Worm (Caenorhabditis elegans) whole organism, L4 larva: ENCODE data around the gene Y59A8B.19.
A peak's percentile ranks its signal among the peaks of the same experiment; 100 is the strongest.
"Not testable (repeated sequence)": the region's sequence is repeated elsewhere in the genome, so short reads cannot be mapped to it uniquely, and the experiment has no call there.

Source experiments
- D1046.2 ChIP-seq: fragments of 200-800 bp; sonication (Bioruptor generic); IDR thresholded peaks from 2 replicates; pipeline ENCODE4 v1.3.6; 2022; ENCODE audit warnings: missing genetic modification characterization, missing compliant biosample characterization
- Y5F2A.4 ChIP-seq: fragments of 200-800 bp; sonication (Bioruptor generic); optimal IDR thresholded peaks from 2 replicates; lab custom pipeline; 2018; ENCODE audit warnings: mild to moderate bottlenecking, missing genetic modification characterization, missing compliant biosample characterization
- Y75B8A.6 ChIP-seq: fragments of 200-800 bp; sonication (Bioruptor generic); IDR thresholded peaks from 2 replicates; pipeline ENCODE4 v1.3.6; 2022; ENCODE audit warnings: missing genetic modification reagents, missing genetic modification characterization, missing compliant biosample characterization
- ZK337.2 ChIP-seq: fragments of 200-800 bp; sonication (Bioruptor generic); IDR thresholded peaks from 2 replicates; pipeline ENCODE4 v1.3.6; 2022; ENCODE audit warnings: missing genetic modification reagents, missing genetic modification characterization, missing compliant biosample characterization
- ceh-20 ChIP-seq: fragments of 200-800 bp; sonication (Bioruptor generic); IDR thresholded peaks from 2 replicates; pipeline ENCODE4 v1.3.6; 2022; ENCODE audit warnings: missing genetic modification reagents, missing genetic modification characterization, missing compliant biosample characterization
- ceh-28 ChIP-seq: fragments of 150-350 bp; optimal IDR thresholded peaks from 2 replicates; lab custom pipeline; 2014; ENCODE audit warnings: missing biosample characterization, missing genetic modification reagents, missing genetic modification characterization
- ceh-32 ChIP-seq: sonication (generic microtip); optimal IDR thresholded peaks from 2 replicates; lab custom pipeline; 2016; ENCODE audit warnings: mild to moderate bottlenecking, missing genetic modification characterization, missing compliant biosample characterization; ENCODE audit not compliant: poor library complexity
- ceh-62 ChIP-seq: sonication (generic microtip); optimal IDR thresholded peaks from 2 replicates; lab custom pipeline; 2017; ENCODE audit warnings: missing biosample characterization, missing genetic modification characterization
- daf-16 ChIP-seq, 3 experiments: sonication (generic microtip); optimal IDR thresholded peaks; 2 replicates each; lab custom pipeline; 2016 to 2017; ENCODE audit warnings: missing genetic modification characterization in 3 of 3, missing genetic modification reagents in 3 of 3, mild to moderate bottlenecking in 2 of 3, missing compliant biosample characterization in 2 of 3, missing biosample characterization in 1 of 3, moderate library complexity in 1 of 3
- dpl-1 ChIP-seq: fragments of 150-350 bp; optimal IDR thresholded peaks from 2 replicates; lab custom pipeline; 2014; ENCODE audit warnings: missing biosample characterization, missing genetic modification reagents, missing genetic modification characterization
- hlh-11 ChIP-seq: fragments of 200-800 bp; sonication (Bioruptor generic); optimal IDR thresholded peaks from 2 replicates; lab custom pipeline; 2018; ENCODE audit warnings: mild to moderate bottlenecking, missing genetic modification characterization, missing compliant biosample characterization
- hmg-1.1 ChIP-seq: fragments of 200-800 bp; sonication (Bioruptor generic); IDR thresholded peaks from 2 replicates; pipeline ENCODE4 v1.3.6; 2022; ENCODE audit warnings: missing genetic modification reagents, missing genetic modification characterization, missing compliant biosample characterization
- mdt-29 ChIP-seq: fragments of 200-800 bp; sonication (Bioruptor generic); IDR thresholded peaks from 2 replicates; pipeline ENCODE4 v1.3.6; 2022; ENCODE audit warnings: missing genetic modification reagents, missing genetic modification characterization, missing compliant biosample characterization
- mes-2 ChIP-seq: sonication (generic microtip); optimal IDR thresholded peaks from 2 replicates; lab custom pipeline; 2016; ENCODE audit warnings: missing genotype, mild to moderate bottlenecking, missing genetic modification characterization, missing compliant biosample characterization; ENCODE audit not compliant: poor library complexity, severe bottlenecking
- nhr-102 ChIP-seq: sonication (generic microtip); optimal IDR thresholded peaks from 2 replicates; lab custom pipeline; 2016; ENCODE audit warnings: mild to moderate bottlenecking, missing genetic modification characterization, moderate library complexity, missing compliant biosample characterization
- nhr-111 ChIP-seq: fragments of 200-800 bp; sonication (Bioruptor generic); optimal IDR thresholded peaks from 2 replicates; lab custom pipeline; 2018; ENCODE audit warnings: mild to moderate bottlenecking, missing genetic modification characterization, missing compliant biosample characterization
- nhr-28 ChIP-seq: fragments of 150-350 bp; optimal IDR thresholded peaks from 2 replicates; lab custom pipeline; 2014; ENCODE audit warnings: missing biosample characterization, missing genetic modification characterization
- nhr-48 ChIP-seq: sonication (generic microtip); optimal IDR thresholded peaks from 2 replicates; lab custom pipeline; 2016; ENCODE audit warnings: mild to moderate bottlenecking, missing genetic modification characterization, missing compliant biosample characterization
- nhr-6 ChIP-seq: fragments of 150-350 bp; optimal IDR thresholded peaks from 2 replicates; lab custom pipeline; 2014; ENCODE audit warnings: missing biosample characterization, missing genetic modification characterization
- php-3 ChIP-seq: fragments of 200-800 bp; sonication (Bioruptor generic); IDR thresholded peaks from 2 replicates; pipeline ENCODE4 v1.3.6; 2022; ENCODE audit warnings: missing genetic modification reagents, missing genetic modification characterization, missing compliant biosample characterization
- rbr-2 ChIP-seq: sonication (generic microtip); optimal IDR thresholded peaks from 2 replicates; lab custom pipeline; 2016; ENCODE audit warnings: missing genotype, missing genetic modification characterization, missing compliant biosample characterization
- set-16 ChIP-seq: fragments of 200-800 bp; sonication (Bioruptor generic); IDR thresholded peaks from 2 replicates; pipeline ENCODE4 v1.3.6; 2022; ENCODE audit warnings: missing genetic modification reagents, missing genetic modification characterization, missing compliant biosample characterization
- snpc-4 ChIP-seq: fragments of 150-350 bp; optimal IDR thresholded peaks from 2 replicates; lab custom pipeline; 2014; ENCODE audit warnings: missing biosample characterization, missing genetic modification characterization
- unc-130 ChIP-seq: sonication (generic microtip); optimal IDR thresholded peaks from 2 replicates; lab custom pipeline; 2016; ENCODE audit warnings: missing genetic modification reagents, missing genetic modification characterization, missing compliant biosample characterization
- zip-2 ChIP-seq: fragments of 150-350 bp; optimal IDR thresholded peaks from 2 replicates; lab custom pipeline; 2014; ENCODE audit warnings: missing biosample characterization, missing genetic modification characterization
- ztf-11 ChIP-seq: fragments of 150-350 bp; optimal IDR thresholded peaks from 2 replicates; lab custom pipeline; 2014; ENCODE audit warnings: missing biosample characterization, missing genetic modification characterization

The Y59A8B.19 gene

DNA sequence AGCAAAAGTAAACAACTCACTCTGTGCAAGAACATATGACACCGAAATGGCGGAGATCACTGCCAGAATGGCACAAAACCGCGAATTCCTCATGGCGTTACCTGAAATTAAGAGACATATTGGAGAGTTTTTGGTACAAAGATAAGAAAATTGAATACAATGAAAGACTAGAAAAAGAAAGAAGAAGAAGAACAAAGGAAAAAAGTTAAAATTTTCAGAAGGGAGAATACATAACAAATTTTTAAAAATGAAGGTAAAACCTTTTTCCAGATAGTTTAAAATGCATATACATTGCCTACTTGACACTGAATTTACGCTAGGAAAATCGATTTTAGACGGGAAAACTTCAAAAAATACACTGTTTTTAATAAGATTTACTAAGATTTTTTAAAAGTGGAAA is 5.8 kb upstream of the Y59A8B.19 start, which contains the start of gene lon-8:
Gene lon-8 (minus strand): TSS at position 101 of the 400 bp plus-strand sequence.
- TF ChIP-seq snpc-4 (no peak), Y75B8A.6 (no peak)

DNA sequence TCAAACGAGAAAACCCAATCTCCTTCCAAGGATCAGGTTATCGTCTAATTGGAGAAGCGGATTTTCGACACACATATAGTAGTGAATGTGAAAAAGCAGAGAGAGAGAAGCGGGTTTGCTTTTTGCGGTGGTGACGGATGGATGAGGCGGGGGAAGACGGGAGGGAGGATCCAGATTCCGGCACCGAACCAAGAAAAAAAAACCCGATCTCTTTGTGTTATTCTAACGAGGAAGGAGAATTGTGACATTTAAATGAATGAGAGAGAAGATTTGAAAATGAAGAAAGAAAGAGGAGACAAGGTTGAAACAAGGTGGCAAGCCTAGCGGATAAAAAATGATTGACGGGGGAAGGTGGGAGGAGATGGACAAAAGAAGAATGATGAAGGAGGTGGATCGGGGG is 3.2 kb upstream of the Y59A8B.19 start:
- TF ChIP-seq mdt-29 (GFP tag; lab: Robert Waterston, UW) (no peak), Y5F2A.4 (GFP tag; lab: Kevin White, UChicago) (no peak), ZK337.2 (GFP tag; lab: Robert Waterston, UW) (no peak), ceh-62 (tag; lab: Kevin White, UChicago) (no peak), nhr-48 (tag; lab: Kevin White, UChicago) (peak; percentile 26), hlh-11 (tag; lab: Kevin White, UChicago) (peak; percentile 28), rbr-2 (tag; lab: Kevin White, UChicago) (no peak), hmg-1.1 (no peak)

DNA sequence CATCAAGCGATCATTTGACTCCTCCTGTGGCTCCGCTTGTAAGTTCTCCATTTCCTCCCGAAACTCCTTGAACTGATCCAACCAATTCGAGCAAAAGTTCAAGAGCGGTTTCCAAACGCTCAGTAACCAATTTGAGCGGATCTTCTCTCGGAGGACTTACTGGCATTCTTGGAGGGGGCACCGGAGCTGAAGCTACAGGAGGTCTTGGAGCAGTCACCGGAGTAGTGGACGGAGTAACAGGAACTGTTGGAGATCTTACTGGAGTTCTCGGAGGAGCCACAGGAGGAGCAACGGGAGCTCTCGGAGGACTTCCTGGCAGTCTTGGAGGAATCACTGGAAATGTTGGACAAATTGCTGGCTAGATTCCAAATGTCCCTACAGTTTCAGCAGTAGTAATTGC is 1.6 kb downstream of the Y59A8B.19 start:
- TF ChIP-seq nhr-102 (no peak), set-16 (GFP tag; lab: Robert Waterston, UW) (peak; percentile 60)
- TF ChIP-seq, all 104 proteins: peak for 1

DNA sequence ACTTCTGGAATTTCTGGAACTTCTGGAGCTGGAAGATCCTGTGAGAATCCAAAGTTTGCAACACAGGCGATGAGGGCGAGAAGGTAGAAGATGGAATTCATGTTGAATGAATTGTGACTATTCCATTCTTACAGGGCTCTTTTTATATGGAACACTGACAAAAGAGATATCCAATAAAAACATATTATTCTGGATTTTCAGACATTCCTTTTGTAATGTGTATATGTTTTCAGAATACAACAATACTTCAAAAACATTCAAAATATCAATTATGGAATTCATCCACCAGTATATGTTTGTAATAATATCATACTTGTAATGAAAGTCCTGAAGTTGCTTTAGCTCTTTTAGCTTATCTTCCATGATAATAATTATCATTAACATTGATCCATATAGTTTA is 3.7 kb downstream of the Y59A8B.19 start, which contains the start of gene Y59A8B.26:
Gene Y59A8B.26 (minus strand): TSS at position 101 of the 400 bp plus-strand sequence.
- TF ChIP-seq nhr-48 (tag; lab: Kevin White, UChicago); unc-130 (GFP tag; lab: Kevin White, UChicago); ztf-11 (tag; lab: Kevin White, UChicago): not testable (repeated sequence)

DNA sequence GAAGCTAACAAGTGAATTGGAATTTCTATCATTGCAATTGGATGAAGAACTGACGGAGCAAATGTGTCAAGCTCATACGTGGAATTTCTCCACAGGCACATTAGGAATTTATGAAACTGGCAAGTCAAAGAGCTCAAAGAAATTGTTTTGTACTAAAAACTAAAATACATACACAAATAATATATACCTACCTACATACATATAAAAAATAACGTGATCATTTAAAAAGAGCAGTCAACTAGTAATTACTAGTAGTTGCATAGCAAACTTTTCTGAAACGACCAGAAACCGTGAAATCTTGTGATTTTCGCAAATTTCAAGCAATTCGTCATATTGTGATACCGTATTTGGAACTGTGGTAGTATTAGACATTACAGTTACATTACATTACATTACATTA is 7.1 kb downstream of the Y59A8B.19 start, which contains the start of gene srh-133:
Gene srh-133 (minus strand): TSS at position 101 of the 400 bp plus-strand sequence.
- no peak for TF ChIP-seq ceh-20 (GFP tag; lab: Robert Waterston, UW)
- no peak for TF ChIP-seq mes-2 (tag; lab: Kevin White, UChicago)
- no peak for TF ChIP-seq ceh-28 (tag; lab: Kevin White, UChicago)

DNA sequence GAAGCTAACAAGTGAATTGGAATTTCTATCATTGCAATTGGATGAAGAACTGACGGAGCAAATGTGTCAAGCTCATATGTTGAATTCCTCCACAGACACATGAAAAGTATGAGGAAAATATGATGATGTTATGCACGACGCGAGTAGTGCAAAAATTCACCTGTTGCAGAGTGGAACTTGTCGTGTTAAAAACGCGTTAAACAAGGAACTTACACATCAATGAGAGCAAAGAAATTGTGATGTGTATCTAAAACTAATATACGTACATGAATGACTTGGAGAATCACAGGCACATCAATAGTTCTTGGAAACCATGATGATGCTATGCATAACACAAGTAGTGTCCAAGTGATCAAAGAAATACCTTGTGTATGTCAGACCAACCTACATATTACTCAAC is 10.2 kb downstream of the Y59A8B.19 start, which contains the start of gene srh-134:
Gene srh-134 (minus strand): TSS at position 101 of the 400 bp plus-strand sequence.
- TF ChIP-seq daf-16 (GFP tag; optimal IDR thresholded peaks at IDR 0.05; lab: Kevin White, UChicago), result no peak
- TF ChIP-seq daf-16 (tag; optimal IDR thresholded peaks at IDR 0.05; lab: Kevin White, UChicago), result no peak
- TF ChIP-seq mdt-29 (GFP tag; lab: Robert Waterston, UW), result no peak
- no peak for TF ChIP-seq ceh-32 (tag; lab: Kevin White, UChicago)
- TF ChIP-seq, all 104 proteins: peak for 0

DNA sequence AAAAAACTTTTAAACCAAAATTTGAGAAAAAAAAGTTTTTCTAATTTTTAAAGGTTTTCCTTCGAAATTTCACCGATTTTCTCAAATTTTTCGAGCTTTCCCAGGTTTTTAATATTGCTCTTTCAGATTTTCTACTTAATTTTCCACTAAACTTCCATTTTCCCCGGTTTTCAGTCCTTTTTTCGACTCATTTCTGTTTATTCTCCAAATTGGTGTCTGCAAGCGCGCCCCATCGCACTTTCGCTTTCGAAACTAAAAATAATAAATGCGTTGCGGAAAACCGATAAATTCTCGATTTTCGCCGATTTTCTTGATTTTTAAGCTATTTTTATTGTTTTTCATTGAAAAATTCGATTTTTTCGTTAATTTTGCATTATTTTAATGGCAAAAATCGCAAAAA is 14.4 kb downstream of the Y59A8B.19 start:
- TF ChIP-seq nhr-6 (tag; lab: Kevin White, UChicago), result no peak
- TF ChIP-seq dpl-1 (GFP tag; lab: Kevin White, UChicago), result peak; percentile 10
- TF ChIP-seq D1046.2, result no peak
- peak; percentile 19 for TF ChIP-seq nhr-28 (tag; lab: Kevin White, UChicago)

DNA sequence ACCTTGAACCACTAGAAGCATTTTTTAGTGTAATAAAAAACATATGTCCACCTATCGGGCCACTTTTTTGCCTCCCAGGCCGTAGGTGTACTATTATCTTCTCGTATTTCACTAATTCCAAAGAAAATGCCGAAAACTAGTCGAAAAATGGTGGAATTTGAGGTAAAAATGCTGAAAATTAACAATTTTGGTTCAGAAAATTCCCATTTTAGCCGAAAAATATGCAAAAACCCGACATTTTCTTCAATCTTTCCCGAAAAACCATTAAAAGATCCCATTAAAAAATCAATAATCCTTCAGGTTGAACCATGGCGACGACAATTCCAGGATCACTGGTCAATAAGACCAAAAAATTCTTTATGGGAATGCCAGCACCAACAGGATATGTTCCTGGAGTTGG is 15.1 kb downstream of the Y59A8B.19 start, which contains the start of gene prp-6:
Gene prp-6 (plus strand): TSS at position 301 of the 400 bp plus-strand sequence.
- no peak for TF ChIP-seq nhr-111 (GFP tag; lab: Kevin White, UChicago)
- TF ChIP-seq php-3, result no peak
- TF ChIP-seq zip-2 (tag; lab: Kevin White, UChicago), result no peak
